Worm (Caenorhabditis elegans): ENCODE results near the gene F29G6.1.

The F29G6.1 gene

DNA sequence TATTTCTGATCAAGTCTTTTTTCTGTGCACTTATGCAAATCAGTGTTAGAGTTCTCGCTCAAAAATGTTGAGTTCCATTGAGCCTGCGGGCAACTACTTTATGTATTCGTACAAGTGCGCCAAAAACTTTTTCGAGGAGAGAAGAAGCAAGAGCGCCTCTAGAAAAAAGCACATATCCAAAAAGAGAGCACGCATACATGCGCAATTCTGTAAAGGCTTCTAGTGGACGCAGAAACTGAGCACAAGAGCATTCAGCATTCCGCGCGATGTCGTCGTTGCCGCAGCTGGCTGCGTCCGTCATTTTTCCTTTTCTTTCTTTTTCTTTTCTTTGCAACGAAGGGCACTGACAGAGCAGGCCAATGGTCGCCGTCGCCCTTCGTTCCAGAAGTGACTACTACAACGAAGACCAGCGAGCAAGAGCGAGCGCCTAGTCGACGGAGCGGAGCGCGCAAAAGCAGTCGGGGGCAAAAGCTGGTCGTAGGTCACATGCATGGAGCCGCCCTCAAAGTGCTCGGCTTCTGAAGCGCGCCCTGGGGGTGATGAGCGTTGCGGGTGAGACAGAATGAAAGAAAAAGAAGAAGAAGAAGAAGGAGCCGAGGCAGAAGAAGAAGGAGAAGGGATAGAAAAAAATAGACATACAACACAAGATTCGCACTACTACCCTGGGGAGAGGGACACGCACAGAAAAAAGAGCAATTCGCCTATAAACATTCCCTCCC, 29.0 kb upstream of the F29G6.1 start (continued):
- peak; percentile 66 for TF ChIP-seq hmg-1.1 (GFP tag; IDR thresholded peaks at IDR 0.05)
- TF ChIP-seq lin-38 (GFP tag; IDR thresholded peaks at IDR 0.05) = 0 out of 2 replicates have a peak, but pooled peaks have one; percentile 6
- TF ChIP-seq ctbp-1 (GFP tag; IDR thresholded peaks at IDR 0.05) = peak; percentile 86
- TF ChIP-seq lin-1 (GFP tag; IDR thresholded peaks at IDR 0.05) = no peak
- TF ChIP-seq daf-8 (GFP tag; IDR thresholded peaks at IDR 0.05) = no peak
- no peak for TF ChIP-seq ceh-82 (tag; optimal IDR thresholded peaks at IDR 0.05)
- no peak for TF ChIP-seq ztf-7 (tag; optimal IDR thresholded peaks at IDR 0.05)
- no peak for TF ChIP-seq zip-11 (GFP tag; IDR thresholded peaks at IDR 0.05)
- no peak for TF ChIP-seq F44E2.7 (GFP tag; IDR thresholded peaks at IDR 0.05)
- peak; percentile 2 for TF ChIP-seq skn-1 (tag; optimal IDR thresholded peaks at IDR 0.05)
- no peak for TF ChIP-seq nhr-111 (GFP tag; optimal IDR thresholded peaks at IDR 0.05)

DNA sequence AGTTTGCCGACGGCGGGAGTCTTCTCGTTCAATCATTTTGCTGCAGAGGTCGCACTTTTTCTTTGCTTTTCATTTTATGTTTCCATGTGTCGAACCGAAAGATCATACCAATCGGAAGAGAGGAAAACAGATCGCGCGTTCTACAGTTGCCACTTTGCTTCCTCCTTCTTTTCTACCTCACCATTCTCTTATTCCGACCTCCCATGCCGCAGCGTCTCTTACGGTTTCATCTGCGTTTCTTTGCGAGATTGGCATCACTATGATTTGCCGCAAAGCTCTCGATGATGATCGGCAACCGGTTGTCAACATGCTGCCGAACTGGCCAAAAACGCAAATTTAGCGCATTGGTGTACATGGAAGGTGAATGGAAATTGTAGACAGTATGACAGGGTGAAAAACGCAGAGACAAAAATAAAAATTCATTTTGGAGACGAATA, 27.9 kb upstream of the F29G6.1 start:
- TF ChIP-seq ama-1 (optimal IDR thresholded peaks at IDR 0.05) (no peak), aha-1 (tag) (peak; percentile 52), lin-15B (tag; optimal IDR thresholded peaks at IDR 0.05) (no peak), unc-62 (GFP tag; optimal IDR thresholded peaks at IDR 0.05 in 1 of 2) (peak in 1 of 2 experiments; percentile 65), unc-62 (tag; optimal IDR thresholded peaks at IDR 0.05) (no peak), ceh-82 (tag; optimal IDR thresholded peaks at IDR 0.05) (no peak), php-3 (GFP tag; IDR thresholded peaks at IDR 0.05) (no peak), mxl-3 (GFP tag; optimal IDR thresholded peaks at IDR 0.05) (peak; percentile 7), mdl-1 (tag; optimal IDR thresholded peaks at IDR 0.05) (peak in 1 of 2 experiments; percentile 7), cey-2 (tag; optimal IDR thresholded peaks at IDR 0.05; ENCODE audit: borderline replicate concordance, insufficient read depth) (no peak), Y48G9A.11 (GFP tag; IDR thresholded peaks at IDR 0.05) (no peak), pqm-1 (tag; optimal IDR thresholded peaks at IDR 0.05) (no peak)

DNA sequence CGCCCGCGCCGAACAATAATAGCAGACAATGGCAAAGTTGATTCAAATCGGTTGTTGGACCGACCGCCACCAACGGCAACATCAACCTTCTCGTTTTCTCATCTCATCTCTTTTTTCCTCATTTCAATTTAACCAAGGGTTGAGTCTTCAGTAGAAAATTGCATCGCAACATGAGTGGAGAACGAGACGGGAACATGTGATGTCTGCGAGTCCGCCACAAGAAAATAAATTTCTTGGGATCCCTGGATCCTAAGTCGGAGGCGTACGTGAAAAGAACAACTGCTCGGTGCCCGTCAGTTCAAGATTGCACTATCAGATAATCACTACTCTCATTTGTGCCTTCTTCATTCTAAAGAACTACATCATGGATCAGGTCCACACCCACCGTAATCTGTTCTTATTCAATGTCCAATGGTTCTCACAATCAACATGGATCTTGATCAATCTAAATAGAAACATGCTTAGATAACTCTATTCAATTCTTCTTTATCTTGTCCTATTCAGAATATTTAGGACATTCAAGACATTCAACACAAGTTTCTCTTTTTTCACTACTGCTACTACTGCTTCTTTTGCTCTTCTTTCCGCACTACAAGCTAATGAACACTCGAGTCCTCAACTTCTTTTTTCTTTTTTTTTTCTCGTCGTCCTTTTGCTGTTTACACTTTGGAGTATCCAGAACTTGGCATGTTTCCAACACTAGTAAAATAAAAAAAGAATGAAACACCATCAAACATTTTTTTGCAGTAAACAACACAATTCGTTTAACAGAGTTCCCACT, 27.3 kb upstream of the F29G6.1 start:
- TF ChIP-seq Y5F2A.4 (GFP tag; optimal IDR thresholded peaks at IDR 0.05) (no peak), ama-1 (optimal IDR thresholded peaks at IDR 0.05) (peak; percentile 16), tag-97 (GFP tag; IDR thresholded peaks at IDR 0.05) (no peak; the same call in 1 of the 2 replicates), unc-62 (GFP tag; optimal IDR thresholded peaks at IDR 0.05 in 1 of 2) (peak in 1 of 2 experiments; percentile 39), unc-62 (tag; optimal IDR thresholded peaks at IDR 0.05) (no peak), Y48G9A.11 (GFP tag; IDR thresholded peaks at IDR 0.05) (no peak), nhr-25 (tag; optimal IDR thresholded peaks at IDR 0.05; ENCODE audit: borderline replicate concordance, insufficient read depth) (no peak), F37D6.2 (tag; optimal IDR thresholded peaks at IDR 0.05) (no peak), lsy-2 (tag; optimal IDR thresholded peaks at IDR 0.05) (peak in 1 of 2 experiments; percentile 22), D1046.2 (GFP tag; IDR thresholded peaks at IDR 0.05) (no peak), T26A8.4 (GFP tag; IDR thresholded peaks at IDR 0.05) (no peak), zfp-3 (GFP tag; conservative IDR thresholded peaks at IDR 0.05) (no peak), ZK546.5 (tag; optimal IDR thresholded peaks at IDR 0.05) (no peak), egl-43 (GFP tag; IDR thresholded peaks at IDR 0.05) (no peak), php-3 (GFP tag; IDR thresholded peaks at IDR 0.05) (no peak), fkh-10 (GFP tag; optimal IDR thresholded peaks at IDR 0.05) (peak; percentile 69), snpc-4 (tag; optimal IDR thresholded peaks at IDR 0.05) (no peak), lin-38 (GFP tag; IDR thresholded peaks at IDR 0.05) (no peak), dpl-1 (GFP tag; optimal IDR thresholded peaks at IDR 0.05) (no peak), ztf-7 (tag; optimal IDR thresholded peaks at IDR 0.05) (no peak), unc-39 (tag; optimal IDR thresholded peaks at IDR 0.05) (no peak), duxl-1 (tag; optimal IDR thresholded peaks at IDR 0.05; ENCODE audit: poor library complexity) (no peak), daf-16 (GFP tag; optimal IDR thresholded peaks at IDR 0.05) (peak in 1 of 2 experiments; percentile 34), daf-16 (tag; optimal IDR thresholded peaks at IDR 0.05) (no peak), Y75B8A.6 (GFP tag; IDR thresholded peaks at IDR 0.05) (no peak), set-16 (GFP tag; IDR thresholded peaks at IDR 0.05) (no peak), madf-5 (GFP tag; IDR thresholded peaks at IDR 0.05) (no peak), arid-1 (GFP tag; conservative IDR thresholded peaks at IDR 0.05) (no peak), hlh-30 (tag; optimal IDR thresholded peaks at IDR 0.05; ENCODE audit: insufficient read depth) (peak; percentile 65), dve-1 (tag; optimal IDR thresholded peaks at IDR 0.05; ENCODE audit: insufficient read depth) (no peak)

Measured in whole organism, L4 larva.